Worm (Caenorhabditis elegans) whole organism, early embryonic: Measurements from ENCODE around the gene F10G7.12.

Experiments
- B0310.2 ChIP-seq: sonication (generic microtip); optimal IDR thresholded peaks from 2 replicates; lab custom pipeline; 2016; ENCODE audit warnings: mild to moderate bottlenecking, missing genetic modification characterization, missing compliant biosample characterization
- F13C5.2 ChIP-seq: sonication (generic microtip); optimal IDR thresholded peaks from 2 replicates; lab custom pipeline; 2017; ENCODE audit warnings: mild to moderate bottlenecking, missing genetic modification characterization, inconsistent platforms, missing compliant biosample characterization
- aly-1 ChIP-seq: sonication (generic microtip); optimal IDR thresholded peaks from 2 replicates; lab custom pipeline; 2016; ENCODE audit warnings: missing genetic modification characterization, missing compliant biosample characterization
- ama-1 ChIP-seq: fragments of 150-350 bp; optimal IDR thresholded peaks from 2 replicates; lab custom pipeline; 2014
- ceh-13 ChIP-seq: fragments of 200-800 bp; sonication (Bioruptor generic); optimal IDR thresholded peaks from 2 replicates; lab custom pipeline; 2018; ENCODE audit warnings: mild to moderate bottlenecking, missing genetic modification characterization, missing compliant biosample characterization
- ceh-36 ChIP-seq: sonication (generic microtip); optimal IDR thresholded peaks from 2 replicates; lab custom pipeline; 2016; ENCODE audit warnings: missing genetic modification characterization, inconsistent platforms, missing compliant biosample characterization
- ets-7 ChIP-seq: sonication (generic microtip); optimal IDR thresholded peaks from 2 replicates; lab custom pipeline; 2016; ENCODE audit warnings: missing genotype, missing genetic modification characterization, missing compliant biosample characterization
- flt-1 ChIP-seq: fragments of 200-800 bp; sonication (Bioruptor generic); IDR thresholded peaks from 2 replicates; pipeline ENCODE4 v1.3.6; 2022; ENCODE audit warnings: missing genetic modification characterization, missing compliant biosample characterization
- hmbx-1 ChIP-seq: sonication (generic microtip); optimal IDR thresholded peaks from 2 replicates; lab custom pipeline; 2016; ENCODE audit warnings: mild to moderate bottlenecking, missing genetic modification characterization, missing compliant biosample characterization
- hmg-4 ChIP-seq: fragments of 200-800 bp; sonication (Bioruptor generic); optimal IDR thresholded peaks from 2 replicates; lab custom pipeline; 2018; ENCODE audit warnings: mild to moderate bottlenecking, missing genetic modification characterization, missing compliant biosample characterization
- hnd-1 ChIP-seq: sonication (generic microtip); optimal IDR thresholded peaks from 2 replicates; lab custom pipeline; 2016; ENCODE audit warnings: missing genetic modification characterization, missing compliant biosample characterization
- pes-1 ChIP-seq: fragments of 200-800 bp; sonication (Bioruptor generic); IDR thresholded peaks from 2 replicates; pipeline ENCODE4 v1.3.6; 2022; ENCODE audit warnings: missing genetic modification reagents, missing genetic modification characterization, missing compliant biosample characterization
- scrt-1 ChIP-seq: fragments of 200-800 bp; sonication (Bioruptor generic); IDR thresholded peaks from 2 replicates; pipeline ENCODE4 v1.3.6; 2022; ENCODE audit warnings: missing genetic modification characterization, missing compliant biosample characterization
- sea-1 ChIP-seq: fragments of 200-800 bp; sonication (Bioruptor generic); conservative IDR thresholded peaks from 2 replicates; pipeline ENCODE4 v1.3.6; 2022; ENCODE audit warnings: missing genetic modification characterization, missing compliant biosample characterization
- tbx-11 ChIP-seq: fragments of 200-800 bp; sonication (Bioruptor generic); IDR thresholded peaks from 2 replicates; pipeline ENCODE4 v1.3.6; 2022; ENCODE audit warnings: missing genetic modification characterization, missing compliant biosample characterization
- tbx-37 ChIP-seq: fragments of 200-800 bp; sonication (Bioruptor generic); conservative IDR thresholded peaks from 2 replicates; pipeline ENCODE4 v1.3.6; 2022; ENCODE audit warnings: missing genetic modification reagents, missing genetic modification characterization, missing compliant biosample characterization
- tra-4 ChIP-seq: sonication (generic microtip); optimal IDR thresholded peaks from 2 replicates; lab custom pipeline; 2017; ENCODE audit warnings: missing genetic modification characterization, missing compliant biosample characterization

F10G7.12 gene

ce11 chrII:4661278-4661677, 28.3 kb upstream of the F10G7.12 start, which contains the start of gene T05A7.13:
T05A7.13 (minus strand) TSS chrII:4661378.
- TF ChIP-seq ets-7 (tag; lab: Kevin White, UChicago), result no peak
- TF ChIP-seq tra-4 (tag; lab: Kevin White, UChicago), result no peak
- TF ChIP-seq B0310.2, result no peak
- no peak for TF ChIP-seq ama-1 (lab: Kevin White, UChicago)
- no peak for TF ChIP-seq pes-1
- TF ChIP-seq hmbx-1 (tag; lab: Kevin White, UChicago), result no peak
- TF ChIP-seq flt-1, result no peak
- TF ChIP-seq hmg-4, result no peak
- TF ChIP-seq ceh-13 (GFP tag; lab: Kevin White, UChicago), result no peak
- TF ChIP-seq tbx-37 (GFP tag; lab: Robert Waterston, UW), result no peak
- no peak for TF ChIP-seq aly-1 (tag; lab: Kevin White, UChicago)
- no peak for TF ChIP-seq scrt-1 (GFP tag; lab: Robert Waterston, UW)
- TF ChIP-seq F13C5.2, result no peak
- TF ChIP-seq tbx-11 (GFP tag; lab: Robert Waterston, UW), result no peak
- TF ChIP-seq ceh-36 (tag; lab: Kevin White, UChicago), result no peak
- no peak for TF ChIP-seq sea-1 (GFP tag; lab: Robert Waterston, UW)
- no peak for TF ChIP-seq hnd-1 (tag; lab: Kevin White, UChicago)

ce11 chrII:4663186-4663585, 26.4 kb upstream of the F10G7.12 start, which contains the start of gene T05A7.12:
T05A7.12 (minus strand) TSS chrII:4663286.
- TF ChIP-seq pes-1 (no peak), hmg-4 (no peak), sea-1 (GFP tag; lab: Robert Waterston, UW) (no peak), ama-1 (lab: Kevin White, UChicago) (no peak), ceh-36 (tag; lab: Kevin White, UChicago) (no peak), ets-7 (tag; lab: Kevin White, UChicago) (no peak), scrt-1 (GFP tag; lab: Robert Waterston, UW) (no peak), tbx-11 (GFP tag; lab: Robert Waterston, UW) (no peak), flt-1 (no peak), hmbx-1 (tag; lab: Kevin White, UChicago) (no peak), hnd-1 (tag; lab: Kevin White, UChicago) (no peak), tra-4 (tag; lab: Kevin White, UChicago) (no peak)

- TF ChIP-seq tbx-11 (GFP tag; lab: Robert Waterston, UW) (no peak), ets-7 (tag; lab: Kevin White, UChicago) (no peak), tbx-37 (GFP tag; lab: Robert Waterston, UW) (no peak), F13C5.2 (no peak), hnd-1 (tag; lab: Kevin White, UChicago) (no peak), aly-1 (tag; lab: Kevin White, UChicago) (no peak), hmbx-1 (tag; lab: Kevin White, UChicago) (no peak), pes-1 (no peak), ama-1 (lab: Kevin White, UChicago) (no peak)
These were observed 24.2 kb upstream of the F10G7.12 start, which contains the start of gene T05A7.11 for ce11 chrII:4665359-4665758. T05A7.11 (minus strand) TSS chrII:4665459.

ce11 chrII:4667572-4667971, 22.0 kb upstream of the F10G7.12 start, which contains the start of gene fut-5:
fut-5 (minus strand) TSS chrII:4667672.
- TF ChIP-seq ama-1 (lab: Kevin White, UChicago) (no peak), ceh-13 (GFP tag; lab: Kevin White, UChicago) (no peak), hnd-1 (tag; lab: Kevin White, UChicago) (no peak), F13C5.2 (no peak), tbx-11 (GFP tag; lab: Robert Waterston, UW) (no peak), flt-1 (no peak), aly-1 (tag; lab: Kevin White, UChicago) (no peak)

ce11 chrII:4671692-4672091, 17.9 kb upstream of the F10G7.12 start, which contains the start of gene T05A7.6:
T05A7.6 (minus strand) TSS chrII:4671792.
- TF ChIP-seq ama-1 (lab: Kevin White, UChicago) (no peak), sea-1 (GFP tag; lab: Robert Waterston, UW) (no peak), aly-1 (tag; lab: Kevin White, UChicago) (no peak), pes-1 (no peak), hmbx-1 (tag; lab: Kevin White, UChicago) (no peak), ceh-13 (GFP tag; lab: Kevin White, UChicago) (no peak), tbx-11 (GFP tag; lab: Robert Waterston, UW) (no peak), tbx-37 (GFP tag; lab: Robert Waterston, UW) (no peak), ceh-36 (tag; lab: Kevin White, UChicago) (no peak), flt-1 (no peak), scrt-1 (GFP tag; lab: Robert Waterston, UW) (no peak), tra-4 (tag; lab: Kevin White, UChicago) (no peak), B0310.2 (no peak), ets-7 (tag; lab: Kevin White, UChicago) (no peak), F13C5.2 (no peak), hnd-1 (tag; lab: Kevin White, UChicago) (no peak), hmg-4 (no peak)

- TF ChIP-seq F13C5.2, result peak; percentile 49
- TF ChIP-seq tbx-37 (GFP tag; lab: Robert Waterston, UW), result no peak
- TF ChIP-seq tra-4 (tag; lab: Kevin White, UChicago), result no peak
- TF ChIP-seq hmg-4, result peak; percentile 25
- TF ChIP-seq ama-1 (lab: Kevin White, UChicago), result no peak
These were observed 16.9 kb upstream of the F10G7.12 start, which contains the start of the genes clec-140 and hmg-11 for ce11 chrII:4672584-4673110. clec-140 (plus strand) TSS chrII:4673060. hmg-11 (plus strand) TSS chrII:4673085.

- TF ChIP-seq ama-1 (lab: Kevin White, UChicago) (no peak), sea-1 (GFP tag; lab: Robert Waterston, UW) (no peak)
These were observed 16.3 kb upstream of the F10G7.12 start for ce11 chrII:4673242-4673641.
